Fruit fly (Drosophila melanogaster): Measurements from ENCODE around the gene Tti1.

- TF ChIP-seq pan (optimal IDR thresholded peaks at IDR 0.05), result no peak
- no peak for TF ChIP-seq psq (optimal IDR thresholded peaks at IDR 0.05)
These were observed 20.3 kb upstream of the Tti1 start, which contains the start of gene topi for dm6 chr3R:9774821-9775220.
